Worm (Caenorhabditis elegans) whole organism, L3 larva: Measurements from ENCODE around the gene C16C4.1.
A peak's percentile ranks its signal among the peaks of the same experiment; 100 is the strongest.

Experiments used
- R02D3.7 ChIP-seq: fragments of 150-350 bp; optimal IDR thresholded peaks from 2 replicates; lab custom pipeline; 2014; ENCODE audit warnings: missing biosample characterization, missing genetic modification characterization
- ZK546.5 ChIP-seq: sonication (generic microtip); optimal IDR thresholded peaks from 2 replicates; lab custom pipeline; 2017; ENCODE audit warnings: missing biosample characterization, missing genetic modification characterization
- ama-1 ChIP-seq: fragments of 150-350 bp; optimal IDR thresholded peaks from 2 replicates; lab custom pipeline; 2018
- ceh-28 ChIP-seq: fragments of 150-350 bp; optimal IDR thresholded peaks from 2 replicates; lab custom pipeline; 2014; ENCODE audit warnings: missing biosample characterization, missing genetic modification reagents, missing genetic modification characterization
- ceh-9 ChIP-seq: sonication (generic microtip); optimal IDR thresholded peaks from 2 replicates; lab custom pipeline; 2018; ENCODE audit warnings: missing biosample characterization, missing genetic modification characterization
- daf-12 ChIP-seq: fragments of 150-350 bp; optimal IDR thresholded peaks from 2 replicates; lab custom pipeline; 2014; ENCODE audit warnings: missing biosample characterization, missing genetic modification reagents, missing genetic modification characterization
- egl-27 ChIP-seq: sonication (generic microtip); optimal IDR thresholded peaks from 4 replicates; lab custom pipeline; 2017; ENCODE audit warnings: missing biosample characterization, missing genetic modification reagents, missing genetic modification characterization
- egl-5 ChIP-seq: fragments of 150-350 bp; optimal IDR thresholded peaks from 2 replicates; lab custom pipeline; 2017; ENCODE audit warnings: missing biosample characterization, missing genetic modification reagents, missing genetic modification characterization, inconsistent platforms
- elt-2 ChIP-seq: sonication (generic microtip); optimal IDR thresholded peaks from 2 replicates; lab custom pipeline; 2016; ENCODE audit warnings: missing genetic modification reagents, mild to moderate bottlenecking, missing genetic modification characterization, missing compliant biosample characterization
- fos-1 ChIP-seq: fragments of 150-350 bp; optimal IDR thresholded peaks from 2 replicates; lab custom pipeline; 2014; ENCODE audit warnings: missing biosample characterization, missing genetic modification characterization
- hmg-11 ChIP-seq: sonication (generic microtip); optimal IDR thresholded peaks from 2 replicates; lab custom pipeline; 2016; ENCODE audit warnings: missing genetic modification characterization, missing compliant biosample characterization
- lin-15B ChIP-seq: fragments of 150-350 bp; optimal IDR thresholded peaks from 2 replicates; lab custom pipeline; 2014; ENCODE audit warnings: missing biosample characterization, missing genetic modification characterization
- lin-39 ChIP-seq: fragments of 150-350 bp; optimal IDR thresholded peaks from 2 replicates; lab custom pipeline; 2018; ENCODE audit warnings: missing biosample characterization, missing genetic modification reagents, missing genetic modification characterization
- lsy-12 ChIP-seq: sonication (generic microtip); optimal IDR thresholded peaks from 2 replicates; lab custom pipeline; 2016; ENCODE audit warnings: mild to moderate bottlenecking, missing genetic modification characterization, missing compliant biosample characterization
- nhr-237 ChIP-seq: fragments of 150-350 bp; optimal IDR thresholded peaks from 2 replicates; lab custom pipeline; 2014; ENCODE audit warnings: missing biosample characterization, missing genetic modification characterization
- nhr-25 ChIP-seq: sonication (generic microtip); optimal IDR thresholded peaks from 2 replicates; lab custom pipeline; 2017; ENCODE audit warnings: missing biosample characterization, missing genetic modification characterization
- nhr-28 ChIP-seq: fragments of 150-350 bp; optimal IDR thresholded peaks from 2 replicates; lab custom pipeline; 2014; ENCODE audit warnings: missing biosample characterization, missing genetic modification characterization
- nhr-43 ChIP-seq: sonication (generic microtip); optimal IDR thresholded peaks from 2 replicates; lab custom pipeline; 2016; ENCODE audit warnings: mild to moderate bottlenecking, missing genetic modification characterization, missing compliant biosample characterization; ENCODE audit not compliant: poor library complexity, severe bottlenecking
- nhr-67 ChIP-seq: fragments of 150-350 bp; optimal IDR thresholded peaks from 2 replicates; lab custom pipeline; 2014; ENCODE audit warnings: missing biosample characterization, missing genetic modification characterization
- nhr-76 ChIP-seq: fragments of 150-350 bp; sonication (generic microtip); optimal IDR thresholded peaks from 5 replicates; lab custom pipeline; 2014; ENCODE audit warnings: missing biosample characterization, missing genetic modification characterization
- pha-4 ChIP-seq: fragments of 150-350 bp; optimal IDR thresholded peaks from 2 replicates; lab custom pipeline; 2014; ENCODE audit warnings: missing biosample characterization, missing genetic modification reagents, missing genetic modification characterization
- pqm-1 ChIP-seq: fragments of 150-350 bp; optimal IDR thresholded peaks from 2 replicates; lab custom pipeline; 2017; ENCODE audit warnings: missing biosample characterization, missing genetic modification characterization, inconsistent platforms
- skn-1 ChIP-seq: fragments of 150-350 bp; optimal IDR thresholded peaks from 2 replicates; lab custom pipeline; 2014; ENCODE audit warnings: missing biosample characterization, missing genetic modification characterization
- snpc-4 ChIP-seq: fragments of 150-350 bp; optimal IDR thresholded peaks from 2 replicates; lab custom pipeline; 2014; ENCODE audit warnings: missing biosample characterization, missing genetic modification characterization
- tbx-2 ChIP-seq: sonication (generic microtip); optimal IDR thresholded peaks from 2 replicates; lab custom pipeline; 2016; ENCODE audit warnings: mild to moderate bottlenecking, missing genetic modification characterization, missing compliant biosample characterization
- unc-62 ChIP-seq: fragments of 150-350 bp; sonication (generic microtip); optimal IDR thresholded peaks from 4 replicates; lab custom pipeline; 2014; ENCODE audit warnings: missing biosample characterization, missing genetic modification reagents, missing genetic modification characterization
- zag-1 ChIP-seq: fragments of 150-350 bp; optimal IDR thresholded peaks from 2 replicates; lab custom pipeline; 2014; ENCODE audit warnings: missing biosample characterization, missing genetic modification characterization
- ztf-11 ChIP-seq: fragments of 150-350 bp; optimal IDR thresholded peaks from 2 replicates; lab custom pipeline; 2014; ENCODE audit warnings: missing biosample characterization, missing genetic modification characterization
- ztf-4 ChIP-seq: fragments of 150-350 bp; optimal IDR thresholded peaks from 2 replicates; lab custom pipeline; 2014; ENCODE audit warnings: missing biosample characterization, missing genetic modification characterization

Gene C16C4.1

DNA sequence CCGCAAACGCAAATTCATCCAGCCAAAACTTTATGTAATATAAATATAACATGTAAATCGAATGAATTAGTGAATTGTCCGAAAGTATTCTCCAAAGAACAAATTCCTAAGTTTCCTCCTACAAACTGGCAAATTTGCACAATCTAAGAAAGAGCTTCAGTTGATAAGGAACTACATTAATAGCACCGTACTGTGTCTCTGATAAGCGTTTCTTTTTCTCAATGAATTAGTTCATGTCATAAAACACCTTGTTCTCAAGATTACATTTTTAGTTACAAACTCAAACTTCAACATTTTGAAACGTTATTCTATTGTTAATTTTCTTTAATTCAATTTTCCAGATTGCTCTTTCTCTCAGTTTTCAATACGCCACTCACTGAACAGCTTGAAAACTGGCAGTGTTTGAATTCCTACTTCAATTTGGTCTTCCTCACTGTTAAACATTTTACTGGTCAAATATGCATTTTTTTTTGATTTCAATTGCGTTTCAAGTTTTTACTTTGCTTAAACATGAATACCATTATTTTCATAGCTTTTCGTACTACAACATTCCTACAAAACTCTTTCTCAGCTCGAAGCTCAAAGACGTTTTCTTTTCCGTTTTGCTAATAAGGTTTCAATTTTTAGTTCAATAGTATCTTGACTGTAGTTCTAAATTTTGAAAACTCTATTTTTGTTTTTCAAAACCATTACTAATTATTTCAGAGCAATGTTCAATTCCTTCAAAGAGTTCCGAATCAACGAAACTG lies 28.2 kb upstream of the C16C4.1 start, which contains the start of gene math-15:
math-15 (plus strand) TSS at position 699 of the 749 bp plus-strand sequence.
- TF ChIP-seq skn-1 (tag; lab: Kevin White, UChicago) (no peak), egl-5 (tag; lab: Kevin White, UChicago) (no peak), elt-2 (peak; percentile 67), pqm-1 (tag; lab: Kevin White, UChicago) (peak; percentile 11), nhr-28 (tag; lab: Kevin White, UChicago) (no peak), hmg-11 (tag; lab: Kevin White, UChicago) (no peak)

DNA sequence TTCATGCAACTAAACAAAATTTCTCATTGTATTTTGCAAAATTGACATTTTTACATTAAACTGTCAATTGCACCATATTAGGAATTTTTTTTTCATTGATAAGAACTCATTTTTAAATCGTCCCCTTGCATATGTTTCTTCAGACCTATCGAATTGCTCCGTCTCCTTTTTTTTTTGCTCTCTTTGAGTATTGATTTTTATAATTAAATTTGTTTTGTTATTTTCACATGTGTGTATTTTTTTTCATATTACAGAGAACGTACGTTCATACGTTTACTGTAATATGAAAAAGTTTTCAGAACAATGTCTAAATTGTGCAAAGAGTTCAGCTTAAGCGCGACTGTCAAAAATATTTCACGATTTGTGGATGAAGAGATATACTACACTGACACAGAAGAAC lies 24.9 kb upstream of the C16C4.1 start, which contains the start of gene math-14:
math-14 (plus strand) TSS at position 301 of the 400 bp plus-strand sequence.
- TF ChIP-seq elt-2 (peak; percentile 29), hmg-11 (tag; lab: Kevin White, UChicago) (no peak), snpc-4 (tag; lab: Kevin White, UChicago) (no peak)
- TF ChIP-seq, all 47 proteins: peak for 1

DNA sequence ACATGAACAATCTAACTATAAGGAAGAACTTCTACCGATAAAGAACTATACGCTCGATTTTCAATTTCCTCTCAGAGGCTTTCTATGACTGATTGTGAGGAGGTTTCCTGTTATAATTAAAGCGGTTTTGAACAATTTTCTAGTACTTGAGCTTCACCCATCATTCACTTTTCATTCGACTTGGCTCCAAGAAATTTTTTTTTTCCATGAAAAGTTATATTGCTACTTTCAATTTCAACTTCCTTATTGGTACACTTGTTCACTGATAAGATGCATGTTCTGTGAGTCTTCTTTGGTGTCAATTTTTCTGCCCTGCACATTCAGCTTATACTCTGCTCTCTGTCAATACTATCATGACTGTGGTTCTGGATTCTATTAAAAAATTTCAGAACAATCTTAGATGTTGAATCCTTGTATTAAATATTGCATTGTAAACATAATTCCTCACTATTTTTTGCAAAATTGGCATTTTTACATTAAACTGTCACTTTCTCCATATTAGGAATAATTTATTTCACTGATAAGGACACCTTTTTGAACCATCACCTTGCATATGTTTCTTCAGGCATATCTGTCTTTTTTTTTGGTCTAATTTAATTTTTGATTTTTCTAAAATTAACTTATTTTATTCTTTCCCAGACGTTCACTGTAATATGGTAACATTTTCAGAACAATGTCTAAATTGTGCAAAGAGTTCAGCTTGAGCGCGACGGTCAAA lies 23.0 kb upstream of the C16C4.1 start, which contains the start of gene math-10:
math-10 (plus strand) TSS at position 668 of the 718 bp plus-strand sequence.
- TF ChIP-seq elt-2 (peak; percentile 71), nhr-25 (tag; lab: Kevin White, UChicago) (no peak)

DNA sequence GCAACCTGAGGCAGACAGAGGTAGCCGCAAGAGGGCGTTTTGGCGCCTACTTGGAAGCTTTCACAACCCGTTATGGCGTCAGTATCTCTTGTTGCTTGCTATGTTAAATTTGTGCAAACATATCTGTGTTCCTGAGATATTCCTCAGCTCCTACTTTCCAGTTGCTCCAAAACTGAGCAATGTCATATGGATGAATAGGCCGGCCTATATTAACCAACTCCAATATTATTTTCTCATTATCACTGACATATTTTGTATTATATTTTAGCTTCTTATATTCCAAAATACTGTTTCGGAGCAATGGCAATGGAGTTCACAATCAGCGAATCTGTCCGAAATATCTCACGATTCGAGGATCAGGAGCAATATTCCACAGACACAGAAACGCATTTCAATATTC lies 18.4 kb upstream of the C16C4.1 start, which contains the start of gene math-13:
math-13 (plus strand) TSS at position 301 of the 400 bp plus-strand sequence.
- TF ChIP-seq ceh-28 (tag; lab: Kevin White, UChicago) (no peak), pqm-1 (tag; lab: Kevin White, UChicago) (no peak), R02D3.7 (no peak), unc-62 (GFP tag; lab: Kevin White, UChicago) (no peak), egl-27 (tag; lab: Kevin White, UChicago) (no peak), lin-15B (tag; lab: Kevin White, UChicago) (no peak), nhr-25 (tag; lab: Kevin White, UChicago) (no peak), lsy-12 (no peak), nhr-67 (tag; lab: Kevin White, UChicago) (no peak), pha-4 (tag; lab: Kevin White, UChicago) (no peak), ztf-11 (tag; lab: Kevin White, UChicago) (no peak), fos-1 (tag; lab: Kevin White, UChicago) (no peak), zag-1 (tag; lab: Kevin White, UChicago) (no peak)

DNA sequence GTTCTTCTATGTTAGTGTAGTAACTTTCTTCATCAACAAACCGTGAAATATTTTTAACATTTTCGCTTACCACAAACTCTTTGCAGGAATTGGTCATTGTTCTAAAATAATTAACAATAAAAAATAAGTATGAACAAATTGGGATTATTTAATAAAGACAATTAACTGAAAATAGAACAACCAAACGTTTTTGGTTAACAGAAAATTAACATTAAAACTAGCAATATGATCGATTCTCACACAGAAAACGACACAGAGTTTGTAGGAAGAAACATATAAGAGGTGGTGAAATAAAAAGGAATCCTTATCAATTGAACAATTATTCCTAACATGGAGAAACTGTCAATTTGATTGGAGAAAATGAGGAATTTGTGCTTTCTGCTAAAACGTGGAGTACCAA lies 15.3 kb upstream of the C16C4.1 start, which contains the start of gene math-16:
math-16 (minus strand) TSS at position 101 of the 400 bp plus-strand sequence.
- TF ChIP-seq egl-5 (tag; lab: Kevin White, UChicago) (no peak), egl-27 (tag; lab: Kevin White, UChicago) (no peak), nhr-237 (tag; lab: Kevin White, UChicago) (no peak), nhr-76 (tag; lab: Kevin White, UChicago) (no peak), ceh-9 (tag; lab: Kevin White, UChicago) (no peak), lin-39 (tag; lab: Kevin White, UChicago) (no peak), tbx-2 (tag; lab: Kevin White, UChicago) (no peak), ZK546.5 (tag; lab: Kevin White, UChicago) (no peak), daf-12 (tag; lab: Kevin White, UChicago) (no peak), zag-1 (tag; lab: Kevin White, UChicago) (no peak), ztf-4 (tag; lab: Kevin White, UChicago) (no peak)

DNA sequence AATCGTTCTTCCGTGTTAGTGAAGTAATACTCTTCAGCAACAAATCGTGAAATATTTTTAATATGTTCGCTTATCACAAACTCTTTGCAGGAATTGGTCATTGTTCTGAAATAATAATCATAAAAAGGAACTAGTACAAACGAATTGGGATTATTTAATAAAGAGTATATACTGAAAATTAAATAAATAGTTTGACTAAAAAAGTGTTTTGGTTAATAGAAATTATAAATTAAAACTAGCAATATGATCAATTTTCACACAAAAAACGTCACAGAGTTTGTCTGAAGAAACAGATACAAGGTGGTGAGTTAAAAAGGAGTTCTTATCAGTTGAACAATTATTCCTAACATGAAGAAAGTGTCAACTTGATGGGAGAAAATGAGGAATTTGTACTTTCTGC lies 11.3 kb upstream of the C16C4.1 start, which contains the start of gene math-5:
math-5 (minus strand) TSS at position 101 of the 400 bp plus-strand sequence.
- TF ChIP-seq lsy-12, result no peak
- TF ChIP-seq nhr-43 (tag; lab: Kevin White, UChicago), result no peak
- TF ChIP-seq elt-2, result no peak
- TF ChIP-seq pqm-1 (tag; lab: Kevin White, UChicago), result no peak
- TF ChIP-seq nhr-237 (tag; lab: Kevin White, UChicago), result no peak
- no peak for TF ChIP-seq ama-1 (lab: Kevin White, UChicago)
- TF ChIP-seq daf-12 (tag; lab: Kevin White, UChicago), result no peak
- no peak for TF ChIP-seq egl-5 (tag; lab: Kevin White, UChicago)
